Worm (Caenorhabditis elegans) whole organism, L4 larva: Measurements from ENCODE around the gene clec-217.
A peak's percentile ranks its signal among the peaks of the same experiment; 100 is the strongest.

ENCODE experiments used
- F26F4.8 ChIP-seq: fragments of 200-800 bp; sonication (Bioruptor generic); conservative IDR thresholded peaks from 2 replicates; pipeline ENCODE4 v1.3.6; 2022; ENCODE audit warnings: missing genetic modification characterization, missing compliant biosample characterization
- aha-1 ChIP-seq: fragments of 150-350 bp; peaks from one replicate; lab custom pipeline; 2014; ENCODE audit warnings: missing biosample characterization, missing genetic modification characterization
- aly-2 ChIP-seq: sonication (generic microtip); optimal IDR thresholded peaks from 2 replicates; lab custom pipeline; 2018; ENCODE audit warnings: missing biosample characterization, missing genetic modification characterization
- ceh-32 ChIP-seq: sonication (generic microtip); optimal IDR thresholded peaks from 2 replicates; lab custom pipeline; 2016; ENCODE audit warnings: mild to moderate bottlenecking, missing genetic modification characterization, missing compliant biosample characterization; ENCODE audit not compliant: poor library complexity
- ctbp-1 ChIP-seq: fragments of 200-800 bp; sonication (Bioruptor generic); IDR thresholded peaks from 2 replicates; pipeline ENCODE4 v1.3.6; 2022; ENCODE audit warnings: missing genetic modification reagents, missing genetic modification characterization, missing compliant biosample characterization
- daf-16 ChIP-seq, 3 experiments: sonication (generic microtip); optimal IDR thresholded peaks; 2 replicates each; lab custom pipeline; 2016 to 2017; ENCODE audit warnings: missing genetic modification characterization in 3 of 3, missing genetic modification reagents in 3 of 3, mild to moderate bottlenecking in 2 of 3, missing compliant biosample characterization in 2 of 3, missing biosample characterization in 1 of 3, moderate library complexity in 1 of 3
- daf-19 ChIP-seq: fragments of 200-800 bp; sonication (Bioruptor generic); conservative IDR thresholded peaks from 2 replicates; pipeline ENCODE4 v1.3.6; 2022; ENCODE audit warnings: missing genetic modification characterization, missing compliant biosample characterization
- dmd-6 ChIP-seq: fragments of 200-800 bp; sonication (Bioruptor generic); IDR thresholded peaks from 2 replicates; pipeline ENCODE4 v1.3.6; 2022; ENCODE audit warnings: missing genetic modification reagents, missing genetic modification characterization, missing compliant biosample characterization
- dpl-1 ChIP-seq: fragments of 150-350 bp; optimal IDR thresholded peaks from 2 replicates; lab custom pipeline; 2014; ENCODE audit warnings: missing biosample characterization, missing genetic modification reagents, missing genetic modification characterization
- dve-1 ChIP-seq: sonication (generic microtip); optimal IDR thresholded peaks from 2 replicates; lab custom pipeline; 2017; ENCODE audit warnings: antibody characterized with exemption, mild to moderate bottlenecking, missing genetic modification characterization, missing compliant biosample characterization; ENCODE audit not compliant: insufficient read depth
- egl-27 ChIP-seq: sonication (generic microtip); optimal IDR thresholded peaks from 3 replicates; lab custom pipeline; 2017; ENCODE audit warnings: missing biosample characterization, missing genetic modification reagents, missing genetic modification characterization
- fkh-10 ChIP-seq: fragments of 150-350 bp; optimal IDR thresholded peaks from 2 replicates; lab custom pipeline; 2014; ENCODE audit warnings: missing biosample characterization, missing genetic modification reagents, missing genetic modification characterization
- hlh-11 ChIP-seq: fragments of 200-800 bp; sonication (Bioruptor generic); optimal IDR thresholded peaks from 2 replicates; lab custom pipeline; 2018; ENCODE audit warnings: mild to moderate bottlenecking, missing genetic modification characterization, missing compliant biosample characterization
- hlh-30 ChIP-seq: sonication (generic microtip); optimal IDR thresholded peaks from 2 replicates; lab custom pipeline; 2017; ENCODE audit warnings: antibody characterized with exemption, mild to moderate bottlenecking, missing genetic modification characterization, missing compliant biosample characterization; ENCODE audit not compliant: insufficient read depth
- jun-1 ChIP-seq: fragments of 150-350 bp; optimal IDR thresholded peaks from 2 replicates; lab custom pipeline; 2014; ENCODE audit warnings: missing biosample characterization, missing genetic modification reagents, missing genetic modification characterization
- lsy-2 ChIP-seq, 2 experiments: fragments of 150-350 bp in 1 of 2; sonication (generic microtip) in 1 of 2; optimal IDR thresholded peaks; 2 replicates each; lab custom pipeline; 2014 to 2017; ENCODE audit warnings: missing biosample characterization in 2 of 2, missing genetic modification characterization in 2 of 2
- madf-5 ChIP-seq, 2 experiments: fragments of 200-800 bp; sonication (Bioruptor generic); IDR thresholded peaks; 2 replicates each; pipeline ENCODE4 v1.3.6; 2022; ENCODE audit warnings: missing compliant biosample characterization in 2 of 2, missing genetic modification characterization in 2 of 2
- madf-9 ChIP-seq: fragments of 200-800 bp; sonication (Bioruptor generic); conservative IDR thresholded peaks from 2 replicates; pipeline ENCODE4 v1.3.6; 2022; ENCODE audit warnings: missing genetic modification reagents, missing genetic modification characterization, missing compliant biosample characterization
- mep-1 ChIP-seq: fragments of 150-350 bp; sonication (generic microtip); optimal IDR thresholded peaks from 3 replicates; lab custom pipeline; 2014; ENCODE audit warnings: missing biosample characterization, missing genetic modification characterization
- mes-2 ChIP-seq: sonication (generic microtip); optimal IDR thresholded peaks from 2 replicates; lab custom pipeline; 2016; ENCODE audit warnings: missing genotype, mild to moderate bottlenecking, missing genetic modification characterization, missing compliant biosample characterization; ENCODE audit not compliant: poor library complexity, severe bottlenecking
- mxl-3 ChIP-seq: fragments of 200-800 bp; sonication (Bioruptor generic); optimal IDR thresholded peaks from 2 replicates; lab custom pipeline; 2018; ENCODE audit warnings: mild to moderate bottlenecking, missing genetic modification characterization, missing compliant biosample characterization
- nhr-11 ChIP-seq: fragments of 150-350 bp; optimal IDR thresholded peaks from 2 replicates; lab custom pipeline; 2014; ENCODE audit warnings: missing biosample characterization, missing genetic modification characterization
- nhr-25 ChIP-seq: sonication (generic microtip); optimal IDR thresholded peaks from 2 replicates; lab custom pipeline; 2017; ENCODE audit warnings: missing genetic modification characterization, mild to moderate bottlenecking, missing compliant biosample characterization, antibody characterized with exemption, moderate library complexity, borderline replicate concordance; ENCODE audit not compliant: insufficient read depth
- nhr-28 ChIP-seq: fragments of 150-350 bp; optimal IDR thresholded peaks from 2 replicates; lab custom pipeline; 2014; ENCODE audit warnings: missing biosample characterization, missing genetic modification characterization
- nhr-6 ChIP-seq: fragments of 150-350 bp; optimal IDR thresholded peaks from 2 replicates; lab custom pipeline; 2014; ENCODE audit warnings: missing biosample characterization, missing genetic modification characterization
- pha-4 ChIP-seq, 2 experiments: fragments of 150-350 bp in 1 of 2; fragments of 200-800 bp in 1 of 2; sonication (Bioruptor generic) in 1 of 2; IDR thresholded peaks in 1 of 2; optimal IDR thresholded peaks in 1 of 2; 2 replicates each; pipeline versions ENCODE4 v1.3.6 to Lab custom; 2014 to 2022; ENCODE audit warnings: missing genetic modification characterization in 2 of 2, missing genetic modification reagents in 2 of 2, missing biosample characterization in 1 of 2, missing compliant biosample characterization in 1 of 2
- php-3 ChIP-seq: fragments of 200-800 bp; sonication (Bioruptor generic); IDR thresholded peaks from 2 replicates; pipeline ENCODE4 v1.3.6; 2022; ENCODE audit warnings: missing genetic modification reagents, missing genetic modification characterization, missing compliant biosample characterization
- pqm-1 ChIP-seq: sonication (generic microtip); optimal IDR thresholded peaks from 2 replicates; lab custom pipeline; 2017; ENCODE audit warnings: missing biosample characterization, missing genetic modification characterization
- rbr-2 ChIP-seq: sonication (generic microtip); optimal IDR thresholded peaks from 2 replicates; lab custom pipeline; 2016; ENCODE audit warnings: missing genotype, missing genetic modification characterization, missing compliant biosample characterization
- snpc-4 ChIP-seq: fragments of 150-350 bp; optimal IDR thresholded peaks from 2 replicates; lab custom pipeline; 2014; ENCODE audit warnings: missing biosample characterization, missing genetic modification characterization
- spr-3 ChIP-seq: fragments of 200-800 bp; sonication (Bioruptor generic); optimal IDR thresholded peaks from 2 replicates; lab custom pipeline; 2018; ENCODE audit warnings: mild to moderate bottlenecking, missing genetic modification characterization, missing compliant biosample characterization
- unc-39 ChIP-seq: sonication (generic microtip); optimal IDR thresholded peaks from 2 replicates; lab custom pipeline; 2017; ENCODE audit warnings: missing biosample characterization, missing genetic modification characterization
- unc-62 ChIP-seq, 3 experiments: fragments of 150-350 bp in 1 of 3; sonication (generic microtip); optimal IDR thresholded peaks in 2 of 3; peaks in 1 of 3; 1 replicate in 1 of 3; 2 replicates in 2 of 3; lab custom pipeline; 2014 to 2017; ENCODE audit warnings: missing biosample characterization in 3 of 3, missing genetic modification characterization in 3 of 3, missing genetic modification reagents in 3 of 3, missing genotype in 1 of 3
- zag-1 ChIP-seq: fragments of 150-350 bp; optimal IDR thresholded peaks from 2 replicates; lab custom pipeline; 2014; ENCODE audit warnings: missing biosample characterization, missing genetic modification characterization

The clec-217 gene

DNA sequence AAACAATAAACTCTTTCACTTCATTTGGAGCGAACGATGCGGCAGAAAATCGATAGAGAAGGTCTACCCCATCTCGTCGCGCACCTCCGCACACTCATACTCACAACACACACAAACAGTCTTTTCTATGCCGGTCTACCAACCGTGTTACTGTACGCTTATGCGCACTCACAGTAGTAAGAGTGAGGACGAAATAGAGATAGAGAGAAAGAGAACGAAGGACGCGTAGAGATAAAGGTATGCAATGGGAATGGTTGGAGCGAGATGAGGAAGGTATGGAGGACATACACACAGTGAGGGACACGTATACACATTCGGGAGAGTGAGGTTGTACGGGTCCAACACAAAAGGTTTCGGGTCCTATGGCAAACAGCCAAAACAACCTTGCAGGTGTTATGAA lies 20.2 kb upstream of the clec-217 start (continued):
- no peak for TF ChIP-seq unc-39 (tag; lab: Kevin White, UChicago)
- TF ChIP-seq zag-1, result no peak
- peak; percentile 21 for TF ChIP-seq rbr-2 (tag; lab: Kevin White, UChicago)
- TF ChIP-seq nhr-25 (tag; lab: Kevin White, UChicago), result peak; percentile 85

DNA sequence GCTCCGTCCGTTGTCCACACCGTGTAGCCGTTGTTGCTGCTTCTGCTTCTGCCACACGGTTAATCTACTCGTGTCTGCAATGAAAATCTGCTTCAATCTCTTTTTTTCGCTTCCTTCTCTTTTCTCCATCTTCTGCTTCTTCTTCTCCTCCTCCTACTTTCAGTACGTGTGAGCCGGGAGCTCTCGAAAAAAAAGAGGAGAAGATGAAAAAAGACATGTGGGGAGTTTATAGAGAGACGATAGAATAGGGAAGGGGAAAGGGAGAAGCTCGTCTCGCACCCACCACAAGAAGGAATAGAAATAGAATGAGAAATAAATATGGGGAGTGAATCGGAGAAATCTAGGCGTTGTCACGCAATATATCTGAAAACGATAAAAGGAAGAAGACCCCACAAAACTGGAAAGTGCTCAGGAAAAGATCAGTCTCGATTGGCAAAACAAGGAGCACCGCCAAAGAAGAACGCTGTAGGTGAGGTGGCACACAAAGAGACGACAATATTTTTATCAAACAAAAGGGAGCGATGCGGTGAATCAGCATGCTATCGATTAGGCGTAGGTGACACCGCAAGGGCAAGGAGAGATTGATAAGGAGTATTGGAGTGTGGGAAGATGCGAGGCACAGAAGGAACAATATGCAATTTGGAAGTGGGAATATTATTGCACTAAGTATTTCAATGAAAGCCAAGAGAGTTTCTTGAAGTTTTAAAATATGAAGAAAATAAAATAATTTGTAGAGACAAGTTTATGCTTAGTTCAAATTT lies 19.2 kb upstream of the clec-217 start, which contains the start of gene let-413:
TSS of gene let-413 (minus strand) at position 76 of the 761 bp plus-strand sequence.
- peak in 1 of 2 experiments; percentile 23 for TF ChIP-seq lsy-2 (tag; optimal IDR thresholded peaks at IDR 0.05; lab: Kevin White, UChicago)
- no peak for TF ChIP-seq F26F4.8 (GFP tag; lab: Robert Waterston, UW)
- TF ChIP-seq madf-5 (GFP tag; IDR thresholded peaks at IDR 0.05; lab: Robert Waterston, UW), result no peak
- TF ChIP-seq nhr-11 (tag; lab: Kevin White, UChicago), result no peak
- TF ChIP-seq nhr-6 (tag; lab: Kevin White, UChicago), result peak; percentile 44
- TF ChIP-seq dpl-1 (GFP tag; lab: Kevin White, UChicago), result no peak
- TF ChIP-seq egl-27, result no peak
- peak; percentile 37 for TF ChIP-seq mxl-3 (GFP tag; lab: Kevin White, UChicago)
- 0 out of 2 replicates have a peak, but pooled peaks have one; percentile 27 for TF ChIP-seq pha-4 (GFP tag; IDR thresholded peaks at IDR 0.05; lab: Robert Waterston, UW)
- no peak for TF ChIP-seq pha-4 (tag; optimal IDR thresholded peaks at IDR 0.05; lab: Kevin White, UChicago)
- TF ChIP-seq nhr-25 (tag; lab: Kevin White, UChicago), result no peak
- no peak for TF ChIP-seq daf-16 (GFP tag; optimal IDR thresholded peaks at IDR 0.05; lab: Kevin White, UChicago)
- TF ChIP-seq daf-16 (tag; optimal IDR thresholded peaks at IDR 0.05; lab: Kevin White, UChicago), result peak; percentile 39
- peak; percentile 52 for TF ChIP-seq mes-2 (tag; lab: Kevin White, UChicago)
- peak; percentile 28; the same call in 1 of the 2 replicates for TF ChIP-seq dmd-6 (GFP tag; lab: Robert Waterston, UW)
- TF ChIP-seq unc-62 (GFP tag; optimal IDR thresholded peaks at IDR 0.05 in 1 of 2; lab: Kevin White, UChicago), result peak in 1 of 2 experiments; percentile 88
- no peak for TF ChIP-seq unc-62 (tag; optimal IDR thresholded peaks at IDR 0.05; lab: Kevin White, UChicago)
- TF ChIP-seq ctbp-1 (GFP tag; lab: Robert Waterston, UW), result 0 out of 2 replicates have a peak, but pooled peaks have one; percentile 10
- TF ChIP-seq snpc-4 (tag; lab: Kevin White, UChicago), result no peak
- peak; percentile 66 for TF ChIP-seq nhr-28 (tag; lab: Kevin White, UChicago)
- TF ChIP-seq hlh-11 (tag; lab: Kevin White, UChicago), result peak; percentile 44
- TF ChIP-seq php-3 (GFP tag; lab: Robert Waterston, UW), result no peak
- peak; percentile 90 for TF ChIP-seq aha-1 (tag; lab: Kevin White, UChicago)
- TF ChIP-seq daf-19, result no peak
- TF ChIP-seq jun-1 (tag; lab: Kevin White, UChicago), result no peak
- TF ChIP-seq madf-9 (GFP tag; lab: Robert Waterston, UW), result no peak
- peak; percentile 8 for TF ChIP-seq hlh-30 (tag; lab: Kevin White, UChicago)
- peak; percentile 76 for TF ChIP-seq pqm-1
- peak; percentile 16 for TF ChIP-seq fkh-10
- peak; percentile 58 for TF ChIP-seq dve-1 (tag; lab: Kevin White, UChicago)
- TF ChIP-seq spr-3 (GFP tag; lab: Kevin White, UChicago), result no peak
- TF ChIP-seq ceh-32 (tag; lab: Kevin White, UChicago), result no peak
- no peak for TF ChIP-seq rbr-2 (tag; lab: Kevin White, UChicago)
- no peak for TF ChIP-seq aly-2
- TF ChIP-seq mep-1 (tag; lab: Kevin White, UChicago), result peak; percentile 20
- TF ChIP-seq, all 104 proteins: peak for 17
